Fruit fly (Drosophila melanogaster) Kc167 (cell line): ENCODE measurements around the gene CG42857.

Experiments
- Myc ChIP-seq: fragments of >200 bp; optimal IDR thresholded peaks from 2 replicates; lab custom pipeline; 2017; ENCODE audit warnings: missing external identifiers
- Sin3A ChIP-seq: fragments of >200 bp; optimal IDR thresholded peaks from 2 replicates; lab custom pipeline; 2018; ENCODE audit warnings: missing external identifiers
- h ChIP-seq: fragments of >200 bp; optimal IDR thresholded peaks from 3 replicates; lab custom pipeline; 2018; ENCODE audit warnings: missing external identifiers
- insv ChIP-seq: fragments of >200 bp; optimal IDR thresholded peaks from 3 replicates; lab custom pipeline; 2018; ENCODE audit warnings: missing external identifiers
- psq ChIP-seq: fragments of >200 bp; optimal IDR thresholded peaks from 2 replicates; lab custom pipeline; 2017; ENCODE audit warnings: missing external identifiers
- ttk ChIP-seq: sonication (Bioruptor generic); optimal IDR thresholded peaks from 2 replicates; lab custom pipeline; 2017; ENCODE audit warnings: missing external identifiers

Gene CG42857

dm6 chr3R:9777941-9778360 is 43.0 kb downstream of the CG42857 start, which contains the start of gene RpS29:
TSS of gene RpS29 (plus strand) at chr3R:9778042.
- no peak for TF ChIP-seq insv (lab: Kevin White, UChicago)
- TF ChIP-seq ttk, result no peak
- TF ChIP-seq Sin3A (lab: Kevin White, UChicago), result no peak

- no peak for TF ChIP-seq ttk
- TF ChIP-seq Sin3A (lab: Kevin White, UChicago), result no peak
Measured at dm6 chr3R:9774821-9775220, 46.2 kb downstream of the CG42857 start, which contains the start of gene topi. TSS of gene topi (plus strand) at chr3R:9775121.

DNA sequence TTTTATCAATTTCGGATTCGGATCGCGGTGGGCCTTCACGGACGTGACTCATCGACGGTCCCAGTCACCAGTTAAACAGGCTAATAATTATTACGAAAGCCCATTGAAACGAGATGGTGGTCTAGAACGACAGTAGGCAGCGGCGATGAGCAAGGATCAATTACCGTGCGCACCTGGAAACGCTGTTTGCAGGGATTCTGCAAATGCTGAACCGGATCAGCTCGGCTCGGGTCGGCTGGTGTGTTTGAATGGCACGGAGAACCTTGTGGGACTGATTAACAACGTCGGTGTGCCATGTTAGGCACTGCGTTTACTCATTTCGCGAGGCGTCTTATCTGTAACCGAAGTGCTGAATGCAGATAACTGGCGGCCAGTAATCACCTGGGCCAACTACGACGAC is 46.8 kb downstream of the CG42857 start, which contains the start of gene Whamy:
Gene Whamy, minus strand, starts transcription at position 273 of the 400 bp plus-strand sequence.
- TF ChIP-seq psq (lab: Kevin White, UChicago) (no peak), h (lab: Kevin White, UChicago) (no peak), insv (lab: Kevin White, UChicago) (no peak), Sin3A (lab: Kevin White, UChicago) (no peak), Myc (lab: Kevin White, UChicago) (no peak), ttk (no peak)

- TF ChIP-seq Myc (lab: Kevin White, UChicago), result no peak
- TF ChIP-seq ttk, result no peak
- no peak for TF ChIP-seq insv (lab: Kevin White, UChicago)
- TF ChIP-seq h (lab: Kevin White, UChicago), result no peak
- TF ChIP-seq Sin3A (lab: Kevin White, UChicago), result no peak
- no peak for TF ChIP-seq psq (lab: Kevin White, UChicago)
Measured at dm6 chr3R:9771519-9771972, 49.4 kb downstream of the CG42857 start, which contains the start of gene CG9471. TSS of gene CG9471 (minus strand) at chr3R:9771542.
